Worm (Caenorhabditis elegans) whole organism, L4 larva: ENCODE results near the gene F07A11.4.

Experiments
- ZK546.5 ChIP-seq, 2 experiments: sonication (generic microtip); optimal IDR thresholded peaks; 2 replicates each; lab custom pipeline; 2017; ENCODE audit warnings: missing biosample characterization in 2 of 2, missing genetic modification characterization in 2 of 2
- aly-2 ChIP-seq: sonication (generic microtip); optimal IDR thresholded peaks from 2 replicates; lab custom pipeline; 2018; ENCODE audit warnings: missing biosample characterization, missing genetic modification characterization
- ceh-28 ChIP-seq: fragments of 150-350 bp; optimal IDR thresholded peaks from 2 replicates; lab custom pipeline; 2014; ENCODE audit warnings: missing biosample characterization, missing genetic modification reagents, missing genetic modification characterization
- egl-43 ChIP-seq: fragments of 200-800 bp; sonication (Bioruptor generic); IDR thresholded peaks from 2 replicates; pipeline ENCODE4 v1.3.6; 2022; ENCODE audit warnings: missing genetic modification reagents, missing genetic modification characterization, missing compliant biosample characterization
- fos-1 ChIP-seq: fragments of 150-350 bp; optimal IDR thresholded peaks from 2 replicates; lab custom pipeline; 2014; ENCODE audit warnings: missing biosample characterization, missing genetic modification characterization
- lin-13 ChIP-seq: fragments of 150-350 bp; optimal IDR thresholded peaks from 2 replicates; lab custom pipeline; 2014; ENCODE audit warnings: missing biosample characterization, missing genetic modification reagents, missing genetic modification characterization
- mep-1 ChIP-seq: fragments of 150-350 bp; sonication (generic microtip); optimal IDR thresholded peaks from 3 replicates; lab custom pipeline; 2014; ENCODE audit warnings: missing biosample characterization, missing genetic modification characterization
- nhr-111 ChIP-seq: fragments of 200-800 bp; sonication (Bioruptor generic); optimal IDR thresholded peaks from 2 replicates; lab custom pipeline; 2018; ENCODE audit warnings: mild to moderate bottlenecking, missing genetic modification characterization, missing compliant biosample characterization
- nhr-237 ChIP-seq: sonication (generic microtip); optimal IDR thresholded peaks from 2 replicates; lab custom pipeline; 2017; ENCODE audit warnings: missing biosample characterization, missing genetic modification characterization
- pha-4 ChIP-seq, 2 experiments: fragments of 150-350 bp in 1 of 2; fragments of 200-800 bp in 1 of 2; sonication (Bioruptor generic) in 1 of 2; IDR thresholded peaks in 1 of 2; optimal IDR thresholded peaks in 1 of 2; 2 replicates each; pipeline versions ENCODE4 v1.3.6 to Lab custom; 2014 to 2022; ENCODE audit warnings: missing genetic modification characterization in 2 of 2, missing genetic modification reagents in 2 of 2, missing biosample characterization in 1 of 2, missing compliant biosample characterization in 1 of 2
- pqm-1 ChIP-seq: sonication (generic microtip); optimal IDR thresholded peaks from 2 replicates; lab custom pipeline; 2017; ENCODE audit warnings: missing biosample characterization, missing genetic modification characterization
- ztf-11 ChIP-seq: fragments of 150-350 bp; optimal IDR thresholded peaks from 2 replicates; lab custom pipeline; 2014; ENCODE audit warnings: missing biosample characterization, missing genetic modification characterization

- TF ChIP-seq pha-4 (GFP tag; IDR thresholded peaks at IDR 0.05; lab: Robert Waterston, UW) (no peak), pha-4 (tag; optimal IDR thresholded peaks at IDR 0.05; lab: Kevin White, UChicago) (no peak), pqm-1 (peak; percentile 91), nhr-111 (GFP tag; lab: Kevin White, UChicago) (no peak), mep-1 (no peak), ceh-28 (tag; lab: Kevin White, UChicago) (no peak), ztf-11 (no peak), ZK546.5 (tag; optimal IDR thresholded peaks at IDR 0.05; lab: Kevin White, UChicago) (no peak), egl-43 (GFP tag; lab: Robert Waterston, UW) (no peak), nhr-237 (tag; lab: Kevin White, UChicago) (no peak), fos-1 (tag; lab: Kevin White, UChicago) (no peak), lin-13 (GFP tag; lab: Kevin White, UChicago) (no peak), aly-2 (tag; lab: Kevin White, UChicago) (no peak)
Observed at ce11 chrII:11571260-11571854, 29.5 kb upstream of the F07A11.4 start, which contains the start of gene F54D5.3.
